Worm (Caenorhabditis elegans) whole organism, late embryonic: ENCODE data around the gene srn-1.

ENCODE experiments used
- C08G9.2 ChIP-seq: sonication (generic microtip); optimal IDR thresholded peaks from 2 replicates; lab custom pipeline; 2016; ENCODE audit warnings: mild to moderate bottlenecking, missing genetic modification characterization, moderate library complexity, missing compliant biosample characterization
- C38D4.7 ChIP-seq: fragments of 200-800 bp; sonication (Bioruptor generic); optimal IDR thresholded peaks from 2 replicates; lab custom pipeline; 2018; ENCODE audit warnings: mild to moderate bottlenecking, missing genetic modification characterization, moderate library complexity, missing compliant biosample characterization
- F13H6.1 ChIP-seq: sonication (generic microtip); optimal IDR thresholded peaks from 2 replicates; lab custom pipeline; 2016; ENCODE audit warnings: missing genetic modification characterization, missing compliant biosample characterization
- K02D7.2 ChIP-seq: sonication (generic microtip); optimal IDR thresholded peaks from 2 replicates; lab custom pipeline; 2017; ENCODE audit warnings: mild to moderate bottlenecking, missing genetic modification characterization, missing compliant biosample characterization
- Y22D7AL.16 ChIP-seq: sonication (generic microtip); optimal IDR thresholded peaks from 2 replicates; lab custom pipeline; 2016; ENCODE audit warnings: missing genetic modification characterization, missing compliant biosample characterization
- ama-1 ChIP-seq: fragments of 150-350 bp; optimal IDR thresholded peaks from 2 replicates; lab custom pipeline; 2014
- ceh-19 ChIP-seq: fragments of 200-800 bp; sonication (Bioruptor generic); optimal IDR thresholded peaks from 2 replicates; lab custom pipeline; 2018; ENCODE audit warnings: mild to moderate bottlenecking, missing genetic modification characterization, missing compliant biosample characterization
- ceh-22 ChIP-seq: sonication (generic microtip); optimal IDR thresholded peaks from 2 replicates; lab custom pipeline; 2017; ENCODE audit warnings: missing biosample characterization, missing genetic modification characterization
- ceh-24 ChIP-seq: sonication (generic microtip); optimal IDR thresholded peaks from 2 replicates; lab custom pipeline; 2016; ENCODE audit warnings: mild to moderate bottlenecking, missing genetic modification characterization, missing compliant biosample characterization
- ceh-30 ChIP-seq: fragments of 150-350 bp; optimal IDR thresholded peaks from 2 replicates; lab custom pipeline; 2014; ENCODE audit warnings: missing biosample characterization, missing genetic modification characterization
- ceh-34 ChIP-seq: sonication (generic microtip); optimal IDR thresholded peaks from 2 replicates; lab custom pipeline; 2016; ENCODE audit warnings: mild to moderate bottlenecking, missing genetic modification characterization, missing compliant biosample characterization
- ceh-48 ChIP-seq: sonication (generic microtip); optimal IDR thresholded peaks from 2 replicates; lab custom pipeline; 2016; ENCODE audit warnings: missing genetic modification characterization, inconsistent platforms, missing compliant biosample characterization
- ceh-9 ChIP-seq: sonication (generic microtip); optimal IDR thresholded peaks from 2 replicates; lab custom pipeline; 2016; ENCODE audit warnings: mild to moderate bottlenecking, missing genetic modification characterization, inconsistent platforms, missing compliant biosample characterization
- che-1 ChIP-seq: sonication (generic microtip); optimal IDR thresholded peaks from 2 replicates; lab custom pipeline; 2016; ENCODE audit warnings: mild to moderate bottlenecking, missing genetic modification characterization, missing compliant biosample characterization
- dmd-4 ChIP-seq: sonication (generic microtip); optimal IDR thresholded peaks from 2 replicates; lab custom pipeline; 2016; ENCODE audit warnings: borderline replicate concordance, missing genetic modification characterization, missing compliant biosample characterization
- dve-1 ChIP-seq: sonication (generic microtip); optimal IDR thresholded peaks from 2 replicates; lab custom pipeline; 2017; ENCODE audit warnings: antibody characterized with exemption, mild to moderate bottlenecking, missing genetic modification characterization, missing compliant biosample characterization
- elt-2 ChIP-seq: sonication (generic microtip); optimal IDR thresholded peaks from 2 replicates; lab custom pipeline; 2016; ENCODE audit warnings: missing genetic modification reagents, missing genetic modification characterization, missing compliant biosample characterization
- fax-1 ChIP-seq: sonication (generic microtip); optimal IDR thresholded peaks from 2 replicates; lab custom pipeline; 2016; ENCODE audit warnings: missing genotype, missing genetic modification characterization, missing compliant biosample characterization
- fkh-10 ChIP-seq: fragments of 150-350 bp; optimal IDR thresholded peaks from 2 replicates; lab custom pipeline; 2014; ENCODE audit warnings: missing biosample characterization, missing genetic modification reagents, missing genetic modification characterization
- fkh-6 ChIP-seq: sonication (generic microtip); optimal IDR thresholded peaks from 2 replicates; lab custom pipeline; 2016; ENCODE audit warnings: missing genetic modification characterization, missing compliant biosample characterization
- hlh-13 ChIP-seq: fragments of 200-800 bp; sonication (Bioruptor generic); optimal IDR thresholded peaks from 2 replicates; lab custom pipeline; 2018; ENCODE audit warnings: mild to moderate bottlenecking, missing genetic modification characterization, missing compliant biosample characterization
- hlh-15 ChIP-seq: sonication (generic microtip); optimal IDR thresholded peaks from 2 replicates; lab custom pipeline; 2016; ENCODE audit warnings: missing genetic modification characterization, missing compliant biosample characterization
- hlh-30 ChIP-seq: sonication (generic microtip); optimal IDR thresholded peaks from 2 replicates; lab custom pipeline; 2017; ENCODE audit warnings: antibody characterized with exemption, missing genetic modification characterization, missing compliant biosample characterization; ENCODE audit not compliant: insufficient read depth
- lim-6 ChIP-seq: sonication (generic microtip); optimal IDR thresholded peaks from 2 replicates; lab custom pipeline; 2016; ENCODE audit warnings: missing genetic modification characterization, missing compliant biosample characterization
- lin-11 ChIP-seq: fragments of 200-800 bp; sonication (Bioruptor generic); optimal IDR thresholded peaks from 2 replicates; lab custom pipeline; 2018; ENCODE audit warnings: mild to moderate bottlenecking, missing genetic modification characterization, missing compliant biosample characterization
- nfya-1 ChIP-seq: sonication (generic microtip); optimal IDR thresholded peaks from 2 replicates; lab custom pipeline; 2017; ENCODE audit warnings: missing genetic modification characterization, mild to moderate bottlenecking, missing compliant biosample characterization, antibody characterized with exemption, moderate library complexity
- nhr-11 ChIP-seq: fragments of 150-350 bp; optimal IDR thresholded peaks from 2 replicates; lab custom pipeline; 2014; ENCODE audit warnings: missing biosample characterization, missing genetic modification characterization
- nhr-232 ChIP-seq: sonication (generic microtip); optimal IDR thresholded peaks from 2 replicates; lab custom pipeline; 2016; ENCODE audit warnings: missing genetic modification characterization, missing compliant biosample characterization
- npax-4 ChIP-seq: sonication (generic microtip); optimal IDR thresholded peaks from 2 replicates; lab custom pipeline; 2016; ENCODE audit warnings: missing genetic modification characterization, missing compliant biosample characterization
- odd-2 ChIP-seq: sonication (generic microtip); optimal IDR thresholded peaks from 2 replicates; lab custom pipeline; 2017; ENCODE audit warnings: antibody characterized with exemption, mild to moderate bottlenecking, missing genetic modification characterization, missing compliant biosample characterization
- pros-1 ChIP-seq: fragments of 150-350 bp; optimal IDR thresholded peaks from 2 replicates; lab custom pipeline; 2014; ENCODE audit warnings: missing biosample characterization, missing genetic modification reagents, missing genetic modification characterization
- rnt-1 ChIP-seq: sonication (generic microtip); optimal IDR thresholded peaks from 2 replicates; lab custom pipeline; 2016; ENCODE audit warnings: missing genetic modification characterization, missing compliant biosample characterization
- sox-4 ChIP-seq: sonication (generic microtip); optimal IDR thresholded peaks from 2 replicates; lab custom pipeline; 2017; ENCODE audit warnings: mild to moderate bottlenecking, missing genetic modification characterization, inconsistent platforms, missing compliant biosample characterization
- syd-9 ChIP-seq: sonication (generic microtip); optimal IDR thresholded peaks from 2 replicates; lab custom pipeline; 2016; ENCODE audit warnings: mild to moderate bottlenecking, missing genetic modification characterization, moderate library complexity, missing compliant biosample characterization
- tbx-7 ChIP-seq: sonication (generic microtip); optimal IDR thresholded peaks from 2 replicates; lab custom pipeline; 2016; ENCODE audit warnings: missing genotype, missing genetic modification characterization, missing compliant biosample characterization
- ttx-3 ChIP-seq: sonication (generic microtip); optimal IDR thresholded peaks from 2 replicates; lab custom pipeline; 2016; ENCODE audit warnings: missing genetic modification reagents, missing genetic modification characterization, missing compliant biosample characterization
- unc-3 ChIP-seq, 2 experiments: fragments of 200-800 bp in 1 of 2; sonication (Bioruptor generic) in 1 of 2; sonication (generic microtip) in 1 of 2; conservative IDR thresholded peaks in 1 of 2; optimal IDR thresholded peaks in 1 of 2; 2 replicates each; pipeline versions ENCODE4 v1.3.6 to Lab custom; 2016 to 2022; ENCODE audit warnings: missing compliant biosample characterization in 2 of 2, missing genetic modification characterization in 2 of 2, missing genetic modification reagents in 1 of 2
- unc-86 ChIP-seq: sonication (generic microtip); optimal IDR thresholded peaks from 2 replicates; lab custom pipeline; 2016; ENCODE audit warnings: missing genetic modification characterization, missing compliant biosample characterization
- ztf-16 ChIP-seq: sonication (generic microtip); optimal IDR thresholded peaks from 2 replicates; lab custom pipeline; 2017; ENCODE audit warnings: missing genetic modification characterization, missing compliant biosample characterization

srn-1 gene

DNA sequence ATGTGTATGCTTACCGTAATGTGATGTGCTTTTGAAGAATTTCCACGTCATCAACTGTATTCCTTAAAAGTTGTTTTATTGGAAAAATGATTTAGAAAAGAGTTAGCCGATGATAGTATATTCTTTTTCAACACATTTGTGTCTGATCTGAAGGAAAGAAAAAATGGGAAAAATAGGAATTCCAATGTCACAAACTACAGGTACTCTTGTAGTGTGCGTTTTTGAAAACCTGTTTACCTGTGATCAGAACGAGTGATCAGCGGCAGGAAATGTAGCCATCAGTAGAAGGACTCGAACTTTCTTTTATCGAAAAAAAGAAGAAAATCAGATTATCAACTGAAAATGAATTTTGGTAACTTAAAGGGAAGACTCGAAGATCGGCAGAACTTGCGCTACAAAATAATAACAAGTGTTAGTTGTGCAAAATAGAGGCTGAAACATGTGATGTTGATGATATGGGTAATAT, 35.5 kb upstream of the srn-1 start, which contains the start of gene T28C12.15:
Gene T28C12.15, minus strand, starts transcription at position 51 of the 466 bp plus-strand sequence.
- TF ChIP-seq ceh-19 (GFP tag; lab: Kevin White, UChicago): no peak
- TF ChIP-seq C38D4.7 (GFP tag; lab: Kevin White, UChicago): no peak
- no peak for TF ChIP-seq ceh-22 (tag; lab: Kevin White, UChicago)
- no peak for TF ChIP-seq pros-1 (tag; lab: Kevin White, UChicago)
- TF ChIP-seq, all 69 proteins: peak for 0

DNA sequence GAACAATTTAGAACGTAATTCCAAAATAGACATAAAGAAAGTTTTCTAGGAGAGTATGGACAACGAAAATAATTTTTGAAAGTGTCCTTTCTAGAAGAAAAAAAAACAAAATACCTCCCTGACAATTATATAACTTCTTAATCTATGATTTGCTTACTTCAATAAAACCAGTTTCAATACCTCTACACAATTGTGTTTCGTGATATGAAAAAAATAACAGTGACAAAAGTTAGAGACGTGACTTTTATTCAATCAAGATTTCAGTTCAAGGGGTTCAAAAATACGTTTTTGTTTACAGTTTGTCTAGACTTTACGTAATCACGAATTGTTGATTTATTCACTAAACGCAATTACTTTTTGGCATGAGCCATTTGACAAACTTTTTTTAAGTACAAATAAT, 35.0 kb upstream of the srn-1 start:
- TF ChIP-seq ceh-24: no peak

ce11 chrV:6319358-6319757, 33.1 kb upstream of the srn-1 start:
- no peak for TF ChIP-seq che-1 (tag; lab: Kevin White, UChicago)
- no peak for TF ChIP-seq fkh-10 (GFP tag; lab: Kevin White, UChicago)
- TF ChIP-seq unc-86 (tag; lab: Kevin White, UChicago): no peak
- TF ChIP-seq, all 69 proteins: peak for 0

- no peak for TF ChIP-seq ceh-30
- no peak for TF ChIP-seq F13H6.1 (tag; lab: Kevin White, UChicago)
- TF ChIP-seq ceh-19 (GFP tag; lab: Kevin White, UChicago): no peak
- TF ChIP-seq nhr-11 (tag; lab: Kevin White, UChicago): no peak
- TF ChIP-seq hlh-15 (tag; lab: Kevin White, UChicago): no peak
Observed at ce11 chrV:6317928-6318327, 31.7 kb upstream of the srn-1 start.

ce11 chrV:6316632-6317031, 30.4 kb upstream of the srn-1 start, which contains the start of gene cest-24:
cest-24 (plus strand) TSS chrV:6316932.
- TF ChIP-seq lim-6 (tag; lab: Kevin White, UChicago): no peak
- no peak for TF ChIP-seq sox-4
- TF ChIP-seq rnt-1: no peak
- TF ChIP-seq ceh-19 (GFP tag; lab: Kevin White, UChicago): no peak
- TF ChIP-seq dve-1 (tag; lab: Kevin White, UChicago): no peak
- no peak for TF ChIP-seq lin-11
- no peak for TF ChIP-seq fax-1 (tag; lab: Kevin White, UChicago)
- no peak for TF ChIP-seq hlh-30 (tag; lab: Kevin White, UChicago)
- TF ChIP-seq ttx-3: no peak
- no peak for TF ChIP-seq hlh-15 (tag; lab: Kevin White, UChicago)
- no peak for TF ChIP-seq odd-2 (tag; lab: Kevin White, UChicago)
- no peak for TF ChIP-seq syd-9 (tag; lab: Kevin White, UChicago)
- TF ChIP-seq ceh-34: no peak
- TF ChIP-seq ceh-9 (tag; lab: Kevin White, UChicago): no peak
- TF ChIP-seq ceh-48 (tag; lab: Kevin White, UChicago): no peak
- no peak for TF ChIP-seq fkh-6 (tag; lab: Kevin White, UChicago)
- no peak for TF ChIP-seq Y22D7AL.16
- no peak for TF ChIP-seq unc-3 (GFP tag; conservative IDR thresholded peaks at IDR 0.05; lab: Robert Waterston, UW)
- no peak for TF ChIP-seq unc-3 (tag; optimal IDR thresholded peaks at IDR 0.05; lab: Kevin White, UChicago)
- no peak for TF ChIP-seq hlh-13 (GFP tag; lab: Kevin White, UChicago)
- no peak for TF ChIP-seq ama-1 (lab: Kevin White, UChicago)
- TF ChIP-seq, all 69 proteins: peak for 0

DNA sequence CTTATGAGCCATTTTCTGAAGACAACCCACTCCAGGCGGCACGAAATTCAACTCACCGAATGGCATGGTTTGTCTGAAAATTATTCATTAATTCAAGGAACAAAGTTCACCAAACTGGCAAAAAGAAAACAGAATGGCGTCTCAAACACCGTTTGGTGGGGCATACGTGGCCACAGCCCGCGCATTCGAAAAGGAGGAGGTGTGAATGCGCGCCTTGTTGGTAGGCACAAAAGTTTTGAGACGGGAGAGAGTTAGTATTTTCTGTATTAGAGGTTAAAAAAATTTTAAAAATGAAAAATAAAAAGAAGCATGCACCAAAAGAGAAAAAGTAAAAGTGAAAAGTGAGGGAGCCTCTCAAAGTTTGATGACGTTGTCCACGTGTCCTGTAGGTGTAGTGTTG, 25.7 kb upstream of the srn-1 start:
- TF ChIP-seq nfya-1 (tag; lab: Kevin White, UChicago) (no peak), ztf-16 (tag; lab: Kevin White, UChicago) (no peak), nhr-232 (tag; lab: Kevin White, UChicago) (no peak), dmd-4 (tag; lab: Kevin White, UChicago) (no peak), C08G9.2 (tag; lab: Kevin White, UChicago) (no peak), K02D7.2 (tag; lab: Kevin White, UChicago) (no peak), npax-4 (tag; lab: Kevin White, UChicago) (no peak), ceh-48 (tag; lab: Kevin White, UChicago) (no peak), elt-2 (tag; lab: Kevin White, UChicago) (no peak), che-1 (tag; lab: Kevin White, UChicago) (no peak), unc-86 (tag; lab: Kevin White, UChicago) (no peak), tbx-7 (tag; lab: Kevin White, UChicago) (no peak), ceh-34 (no peak), nhr-11 (tag; lab: Kevin White, UChicago) (no peak)
- TF ChIP-seq, all 69 proteins: peak for 0
